Fruit fly (Drosophila melanogaster) whole organism, embryonic: Measurements from ENCODE around the gene Rrp1.

Experiments used
- CG14965 ChIP-seq: fragments of 200-800 bp; sonication (Bioruptor generic); optimal IDR thresholded peaks from 2 replicates; lab custom pipeline; 2016; ENCODE audit warnings: missing biosample characterization, missing genetic modification characterization, borderline replicate concordance
- CG17912 ChIP-seq: fragments of 200-800 bp; sonication (Bioruptor generic); optimal IDR thresholded peaks from 2 replicates; lab custom pipeline; 2018; ENCODE audit warnings: missing biosample characterization, mild to moderate bottlenecking, missing genetic modification characterization
- CG2202 ChIP-seq: fragments of 200-800 bp; sonication (Bioruptor generic); optimal IDR thresholded peaks from 2 replicates; lab custom pipeline; 2018; ENCODE audit warnings: missing biosample characterization, mild to moderate bottlenecking, missing genetic modification characterization
- CG31365 ChIP-seq: fragments of 200-800 bp; sonication (Bioruptor generic); optimal IDR thresholded peaks from 2 replicates; lab custom pipeline; 2018; ENCODE audit warnings: missing biosample characterization, mild to moderate bottlenecking, missing genetic modification characterization
- CG7963 ChIP-seq: fragments of 200-800 bp; sonication (Bioruptor generic); IDR thresholded peaks from 3 replicates; pipeline ENCODE4 v1.3.6; 2022; ENCODE audit warnings: missing biosample characterization, missing genetic modification characterization; ENCODE audit not compliant: partially characterized antibody
- Fer1 ChIP-seq: fragments of 200-800 bp; sonication (Bioruptor generic); optimal IDR thresholded peaks from 2 replicates; lab custom pipeline; 2017; ENCODE audit warnings: missing biosample characterization, mild to moderate bottlenecking, missing genetic modification characterization
- Hr39 ChIP-seq: fragments of >200 bp; optimal IDR thresholded peaks from 2 replicates; lab custom pipeline; 2017
- Xrp1 ChIP-seq: fragments of 200-800 bp; sonication (Bioruptor generic); IDR thresholded peaks from 2 replicates; pipeline ENCODE4 v1.3.6; 2022; ENCODE audit warnings: missing biosample characterization, missing genetic modification characterization
- bcd ChIP-seq: fragments of 200-800 bp; sonication (Bioruptor generic); optimal IDR thresholded peaks from 2 replicates; lab custom pipeline; 2017; ENCODE audit warnings: missing biosample characterization, mild to moderate bottlenecking, missing genetic modification characterization
- cwo ChIP-seq: fragments of 200-800 bp; sonication (Bioruptor generic); optimal IDR thresholded peaks from 3 replicates; lab custom pipeline; 2017; ENCODE audit warnings: missing biosample characterization, missing genetic modification characterization, mild to moderate bottlenecking, moderate library complexity, missing genetic modification reagents

dm6 chr2L:3009438-3009837, 37.1 kb upstream of the Rrp1 start:
- TF ChIP-seq Xrp1 (GFP tag; lab: Robert Waterston, UW) (no peak), bcd (no peak), CG31365 (tag; lab: Kevin White, UChicago) (no peak), CG2202 (tag; lab: Kevin White, UChicago) (no peak), CG7963 (no peak), Fer1 (GFP tag; lab: Kevin White, UChicago) (no peak), cwo (no peak), CG17912 (GFP tag; lab: Kevin White, UChicago) (no peak), Hr39 (lab: Kevin White, UChicago) (no peak), CG14965 (GFP tag; lab: Kevin White, UChicago) (no peak)
